Fruit fly (Drosophila melanogaster) whole organism, embryonic: ENCODE data around the gene CG10011.

Experiments used
- ATbp ChIP-seq: fragments of 200-800 bp; sonication (Bioruptor generic); optimal IDR thresholded peaks from 2 replicates; lab custom pipeline; 2017; ENCODE audit warnings: missing biosample characterization, mild to moderate bottlenecking, missing genetic modification characterization, missing genetic modification reagents
- Abd-B ChIP-seq: fragments of 200-800 bp; sonication (Bioruptor generic); optimal IDR thresholded peaks from 2 replicates; lab custom pipeline; 2018; ENCODE audit warnings: missing biosample characterization, mild to moderate bottlenecking, missing genetic modification characterization, moderate library complexity
- BtbVII ChIP-seq: fragments of 200-800 bp; sonication (Bioruptor generic); optimal IDR thresholded peaks from 3 replicates; lab custom pipeline; 2017; ENCODE audit warnings: missing biosample characterization, mild to moderate bottlenecking, missing genetic modification characterization
- CG10654 ChIP-seq: fragments of 200-800 bp; sonication (Bioruptor generic); optimal IDR thresholded peaks from 2 replicates; lab custom pipeline; 2016; ENCODE audit warnings: missing biosample characterization, missing genetic modification characterization
- CG13775 ChIP-seq: fragments of 200-800 bp; sonication (Bioruptor generic); optimal IDR thresholded peaks from 3 replicates; lab custom pipeline; 2017; ENCODE audit warnings: missing biosample characterization, mild to moderate bottlenecking, missing genetic modification characterization
- CG14050 ChIP-seq: fragments of 200-800 bp; sonication (Bioruptor generic); IDR thresholded peaks from 3 replicates; pipeline ENCODE4 v1.3.6; 2022; ENCODE audit warnings: missing biosample characterization, missing genetic modification characterization
- CG14667 ChIP-seq: fragments of 200-800 bp; sonication (Bioruptor generic); IDR thresholded peaks from 2 replicates; pipeline ENCODE4 v1.3.6; 2022; ENCODE audit warnings: missing biosample characterization, missing genetic modification characterization
- CG15479 ChIP-seq: fragments of 200-800 bp; sonication (Bioruptor generic); optimal IDR thresholded peaks from 3 replicates; lab custom pipeline; 2019; ENCODE audit warnings: missing biosample characterization, mild to moderate bottlenecking, missing genetic modification characterization, moderate library complexity
- CG17612 ChIP-seq: fragments of 200-800 bp; sonication (Bioruptor generic); IDR thresholded peaks from 2 replicates; pipeline ENCODE4 v1.3.6; 2022; ENCODE audit warnings: missing biosample characterization, missing genetic modification characterization
- CG18764 ChIP-seq: fragments of 200-800 bp; sonication (Bioruptor generic); optimal IDR thresholded peaks from 3 replicates; lab custom pipeline; 2016; ENCODE audit warnings: missing biosample characterization, missing genetic modification characterization
- CG2129 ChIP-seq: fragments of 200-800 bp; sonication (Bioruptor generic); IDR thresholded peaks from 2 replicates; pipeline ENCODE4 v1.3.6; 2022; ENCODE audit warnings: missing biosample characterization, missing genetic modification characterization; ENCODE audit not compliant: partially characterized antibody
- CG2199 ChIP-seq: fragments of 200-800 bp; sonication (Bioruptor generic); IDR thresholded peaks from 3 replicates; pipeline ENCODE4 v1.3.6; 2022; ENCODE audit warnings: missing biosample characterization, missing genetic modification characterization
- CG3065 ChIP-seq: fragments of 200-800 bp; sonication (Bioruptor generic); optimal IDR thresholded peaks from 2 replicates; lab custom pipeline; 2016; ENCODE audit warnings: missing biosample characterization, missing genetic modification characterization
- CG34422 ChIP-seq: fragments of 200-800 bp; sonication (Bioruptor generic); IDR thresholded peaks from 3 replicates; pipeline ENCODE4 v1.3.6; 2022; ENCODE audit warnings: missing biosample characterization, missing genetic modification characterization
- CG4404 ChIP-seq: fragments of 200-800 bp; sonication (Bioruptor generic); IDR thresholded peaks from 2 replicates; pipeline ENCODE4 v1.3.6; 2022; ENCODE audit warnings: missing biosample characterization, missing genetic modification characterization
- CG4707 ChIP-seq: fragments of 200-800 bp; sonication (Bioruptor generic); optimal IDR thresholded peaks from 2 replicates; lab custom pipeline; 2018; ENCODE audit warnings: missing biosample characterization, mild to moderate bottlenecking, missing genetic modification characterization, moderate library complexity
- CG5245 ChIP-seq: fragments of 200-800 bp; sonication (Bioruptor generic); optimal IDR thresholded peaks from 3 replicates; lab custom pipeline; 2016; ENCODE audit warnings: missing biosample characterization, missing genetic modification characterization
- CG6175 ChIP-seq: fragments of 200-800 bp; sonication (Bioruptor generic); IDR thresholded peaks from 3 replicates; pipeline ENCODE4 v1.3.6; 2022; ENCODE audit warnings: missing biosample characterization, missing genetic modification characterization
- CG6689 ChIP-seq: fragments of 200-800 bp; sonication (Bioruptor generic); IDR thresholded peaks from 2 replicates; pipeline ENCODE4 v1.3.6; 2022; ENCODE audit warnings: missing biosample characterization, missing genetic modification characterization
- CG6854 ChIP-seq: fragments of 200-800 bp; sonication (Bioruptor generic); optimal IDR thresholded peaks from 3 replicates; lab custom pipeline; 2017; ENCODE audit warnings: missing biosample characterization, mild to moderate bottlenecking, missing genetic modification characterization
- CG7271 ChIP-seq: fragments of 200-800 bp; sonication (Bioruptor generic); optimal IDR thresholded peaks from 2 replicates; lab custom pipeline; 2018; ENCODE audit warnings: missing biosample characterization, mild to moderate bottlenecking, missing genetic modification characterization, moderate library complexity
- CG9817 ChIP-seq: fragments of 200-800 bp; sonication (Bioruptor generic); optimal IDR thresholded peaks from 2 replicates; lab custom pipeline; 2018; ENCODE audit warnings: missing biosample characterization, mild to moderate bottlenecking, missing genetic modification characterization, moderate library complexity
- CHES-1-like ChIP-seq: fragments of 200-800 bp; sonication (Bioruptor generic); optimal IDR thresholded peaks from 2 replicates; lab custom pipeline; 2016; ENCODE audit warnings: missing biosample characterization, missing genetic modification characterization
- Drgx ChIP-seq: fragments of 200-800 bp; sonication (Bioruptor generic); IDR thresholded peaks from 2 replicates; pipeline ENCODE4 v1.3.6; 2022; ENCODE audit warnings: missing biosample characterization, missing genetic modification characterization
- E2f1 ChIP-seq: fragments of 200-800 bp; sonication (Bioruptor generic); IDR thresholded peaks from 2 replicates; pipeline ENCODE4 v1.3.6; 2022; ENCODE audit warnings: missing biosample characterization, missing genetic modification characterization
- Fer2 ChIP-seq: fragments of 200-800 bp; sonication (Bioruptor generic); optimal IDR thresholded peaks from 2 replicates; lab custom pipeline; 2018; ENCODE audit warnings: missing biosample characterization, mild to moderate bottlenecking, missing genetic modification characterization, moderate library complexity
- GATAe ChIP-seq: fragments of 200-800 bp; sonication (Bioruptor generic); conservative IDR thresholded peaks from 2 replicates; pipeline ENCODE4 v1.3.6; 2022; ENCODE audit warnings: missing biosample characterization, missing genetic modification characterization
- HHEX ChIP-seq: fragments of 200-800 bp; sonication (Bioruptor generic); optimal IDR thresholded peaks from 3 replicates; lab custom pipeline; 2017; ENCODE audit warnings: missing biosample characterization, mild to moderate bottlenecking, missing genetic modification characterization, missing genetic modification reagents
- Hand ChIP-seq: fragments of 200-800 bp; sonication (Bioruptor generic); optimal IDR thresholded peaks from 2 replicates; lab custom pipeline; 2017; ENCODE audit warnings: mild to moderate bottlenecking, missing biosample characterization, missing genetic modification reagents, missing genetic modification characterization
- Hmx ChIP-seq: fragments of 200-800 bp; sonication (Bioruptor generic); optimal IDR thresholded peaks from 2 replicates; lab custom pipeline; 2016; ENCODE audit warnings: missing biosample characterization, missing genetic modification characterization
- MBD-R2 ChIP-seq: fragments of 200-800 bp; sonication (Bioruptor generic); IDR thresholded peaks from 2 replicates; pipeline ENCODE4 v1.3.6; 2022; ENCODE audit warnings: missing biosample characterization, missing genetic modification characterization
- Mes4 ChIP-seq: fragments of 200-800 bp; sonication (Bioruptor generic); optimal IDR thresholded peaks from 2 replicates; lab custom pipeline; 2016; ENCODE audit warnings: missing biosample characterization, missing genetic modification characterization
- Myb ChIP-seq: fragments of 200-800 bp; sonication (Bioruptor generic); optimal IDR thresholded peaks from 2 replicates; lab custom pipeline; 2016; ENCODE audit warnings: missing biosample characterization, missing genetic modification characterization
- NC2α ChIP-seq: fragments of 200-800 bp; sonication (Bioruptor generic); optimal IDR thresholded peaks from 2 replicates; lab custom pipeline; 2016; ENCODE audit warnings: missing biosample characterization, missing genetic modification characterization
- Rx ChIP-seq: fragments of 200-800 bp; sonication (Bioruptor generic); IDR thresholded peaks from 2 replicates; pipeline ENCODE4 v1.3.6; 2022; ENCODE audit warnings: missing biosample characterization, missing genetic modification characterization
- Xrp1 ChIP-seq: fragments of 200-800 bp; sonication (Bioruptor generic); IDR thresholded peaks from 2 replicates; pipeline ENCODE4 v1.3.6; 2022; ENCODE audit warnings: missing biosample characterization, missing genetic modification characterization
- bsh ChIP-seq, 2 experiments: fragments of 200-800 bp; sonication (Bioruptor generic); optimal IDR thresholded peaks; 2 replicates each; lab custom pipeline; 2017 to 2018; ENCODE audit warnings: mild to moderate bottlenecking in 2 of 2, missing biosample characterization in 2 of 2, missing genetic modification characterization in 2 of 2, moderate library complexity in 1 of 2
- caup ChIP-seq: fragments of 200-800 bp; sonication (Bioruptor generic); optimal IDR thresholded peaks from 3 replicates; lab custom pipeline; 2017; ENCODE audit warnings: missing biosample characterization, mild to moderate bottlenecking, missing genetic modification characterization, moderate library complexity; ENCODE audit not compliant: severe bottlenecking
- dmrt99B ChIP-seq: fragments of 200-800 bp; sonication (Bioruptor generic); optimal IDR thresholded peaks from 2 replicates; lab custom pipeline; 2018; ENCODE audit warnings: missing biosample characterization, mild to moderate bottlenecking, missing genetic modification characterization, moderate library complexity
- exex ChIP-seq: fragments of 200-800 bp; sonication (Bioruptor generic); optimal IDR thresholded peaks from 4 replicates; lab custom pipeline; 2018; ENCODE audit warnings: missing biosample characterization, mild to moderate bottlenecking, missing genetic modification characterization, moderate library complexity
- gcm ChIP-seq: fragments of 200-800 bp; sonication (Bioruptor generic); optimal IDR thresholded peaks from 2 replicates; lab custom pipeline; 2019; ENCODE audit warnings: missing biosample characterization, mild to moderate bottlenecking, missing genetic modification characterization, moderate library complexity
- gfzf ChIP-seq: fragments of 200-800 bp; sonication (Bioruptor generic); optimal IDR thresholded peaks from 2 replicates; lab custom pipeline; 2016; ENCODE audit warnings: missing biosample characterization, mild to moderate bottlenecking, missing genetic modification characterization, moderate library complexity
- kah ChIP-seq: fragments of 200-800 bp; sonication (Bioruptor generic); optimal IDR thresholded peaks from 2 replicates; lab custom pipeline; 2018; ENCODE audit warnings: missing biosample characterization, mild to moderate bottlenecking, missing genetic modification characterization
- psq ChIP-seq: fragments of 200-800 bp; sonication (Bioruptor generic); optimal IDR thresholded peaks from 2 replicates; lab custom pipeline; 2017; ENCODE audit warnings: missing biosample characterization, missing genetic modification characterization
- pzg ChIP-seq: fragments of 200-800 bp; sonication (Bioruptor generic); optimal IDR thresholded peaks from 3 replicates; lab custom pipeline; 2018; ENCODE audit warnings: missing biosample characterization, mild to moderate bottlenecking, missing genetic modification characterization, moderate library complexity
- repo ChIP-seq: fragments of 200-800 bp; sonication (Bioruptor generic); optimal IDR thresholded peaks from 2 replicates; lab custom pipeline; 2016; ENCODE audit warnings: missing biosample characterization, missing genetic modification characterization
- ro ChIP-seq: fragments of 200-800 bp; sonication (Bioruptor generic); IDR thresholded peaks from 2 replicates; pipeline ENCODE4 v1.3.6; 2022; ENCODE audit warnings: missing biosample characterization, missing genetic modification characterization
- run ChIP-seq: fragments of 200-800 bp; sonication (Bioruptor generic); optimal IDR thresholded peaks from 3 replicates; lab custom pipeline; 2018; ENCODE audit warnings: missing biosample characterization, mild to moderate bottlenecking, missing genetic modification characterization
- sens ChIP-seq: fragments of 200-800 bp; sonication (Bioruptor generic); peaks from one replicate; lab custom pipeline; 2016; ENCODE audit warnings: missing biosample characterization, missing genetic modification characterization
- stc ChIP-seq: fragments of 200-800 bp; sonication (Bioruptor generic); IDR thresholded peaks from 2 replicates; pipeline ENCODE4 v1.3.6; 2022; ENCODE audit warnings: missing biosample characterization, missing genetic modification characterization
- tin ChIP-seq: fragments of 200-800 bp; sonication (Bioruptor generic); optimal IDR thresholded peaks from 3 replicates; lab custom pipeline; 2016; ENCODE audit warnings: missing biosample characterization, missing genetic modification characterization
- trh ChIP-seq: fragments of 200-800 bp; sonication (Bioruptor generic); optimal IDR thresholded peaks from 2 replicates; lab custom pipeline; 2016; ENCODE audit warnings: missing biosample characterization, missing genetic modification characterization

The CG10011 gene

DNA sequence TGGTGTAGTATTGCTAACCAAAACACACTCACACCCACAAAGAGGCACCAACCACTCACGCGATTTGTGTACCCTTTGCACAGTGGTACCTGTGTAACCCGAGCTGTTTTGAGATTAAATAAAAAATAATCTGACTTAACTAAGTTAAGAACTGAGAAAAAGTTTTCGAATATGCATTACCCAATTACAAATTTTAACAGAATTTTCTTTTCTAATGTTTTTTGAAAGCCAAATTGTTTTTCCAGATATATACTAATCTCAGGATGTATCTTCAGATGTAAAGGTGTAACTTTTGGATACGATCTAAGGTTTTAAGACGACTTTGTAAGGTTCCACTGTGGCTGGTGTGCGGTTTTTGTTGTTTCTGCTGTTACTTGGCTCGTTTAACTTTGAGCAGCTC, 1.2 kb downstream of the CG10011 start (continued):
- TF ChIP-seq exex (tag; lab: Kevin White, UChicago) = no peak
- no peak for TF ChIP-seq CG18764 (GFP tag; lab: Kevin White, UChicago)
- TF ChIP-seq CG2199 (GFP tag; lab: Robert Waterston, UW) = no peak
- TF ChIP-seq bsh (GFP tag; optimal IDR thresholded peaks at IDR 0.05; lab: Kevin White, UChicago) = no peak
- TF ChIP-seq CG10654 (GFP tag; lab: Kevin White, UChicago) = no peak
- TF ChIP-seq CG2129 (GFP tag; lab: Robert Waterston, UW) = no peak
- TF ChIP-seq Abd-B (GFP tag; lab: Kevin White, UChicago) = no peak
- no peak for TF ChIP-seq NC2α (GFP tag; lab: Kevin White, UChicago)
- TF ChIP-seq tin (GFP tag; lab: Kevin White, UChicago) = no peak
- TF ChIP-seq Xrp1 (GFP tag; lab: Robert Waterston, UW) = 0 out of 2 replicates have a peak, but pooled peaks have one; percentile 13
- TF ChIP-seq E2f1 (GFP tag; lab: Robert Waterston, UW) = no peak
- TF ChIP-seq Drgx = peak; percentile 73
- no peak for TF ChIP-seq CG4707 (GFP tag; lab: Kevin White, UChicago)
- TF ChIP-seq MBD-R2 (GFP tag; lab: Robert Waterston, UW) = no peak
- TF ChIP-seq ro (GFP tag; lab: Robert Waterston, UW) = no peak
- TF ChIP-seq Myb (GFP tag; lab: Kevin White, UChicago) = no peak
- TF ChIP-seq kah (GFP tag; lab: Kevin White, UChicago) = no peak
- TF ChIP-seq CG4404 (GFP tag; lab: Robert Waterston, UW) = no peak
- no peak for TF ChIP-seq CG7271 (tag; lab: Kevin White, UChicago)
- no peak for TF ChIP-seq CG13775 (GFP tag; lab: Kevin White, UChicago)
- TF ChIP-seq CG6689 = peak; percentile 36
- TF ChIP-seq dmrt99B = no peak
- no peak for TF ChIP-seq gcm (GFP tag; lab: Kevin White, UChicago)
- no peak for TF ChIP-seq HHEX
- TF ChIP-seq gfzf (GFP tag; lab: Kevin White, UChicago) = no peak
- no peak for TF ChIP-seq GATAe
- no peak for TF ChIP-seq CHES-1-like (GFP tag; lab: Kevin White, UChicago)
- no peak for TF ChIP-seq CG14050 (GFP tag; lab: Robert Waterston, UW)
- no peak for TF ChIP-seq Hmx (GFP tag; lab: Kevin White, UChicago)
- TF ChIP-seq CG14667 (GFP tag; lab: Robert Waterston, UW) = no peak
- no peak for TF ChIP-seq Fer2 (tag; lab: Kevin White, UChicago)
- TF ChIP-seq BtbVII (GFP tag; lab: Kevin White, UChicago) = no peak
- TF ChIP-seq CG15479 (GFP tag; lab: Kevin White, UChicago) = no peak
- TF ChIP-seq CG6175 (GFP tag; lab: Robert Waterston, UW) = no peak
- no peak for TF ChIP-seq psq (GFP tag; lab: Kevin White, UChicago)
- TF ChIP-seq ATbp (GFP tag; lab: Kevin White, UChicago) = no peak
- no peak for TF ChIP-seq CG17612 (GFP tag; lab: Robert Waterston, UW)
- no peak for TF ChIP-seq Rx (GFP tag; lab: Robert Waterston, UW)
- TF ChIP-seq CG5245 (GFP tag; lab: Kevin White, UChicago) = no peak
- no peak for TF ChIP-seq repo (GFP tag; lab: Kevin White, UChicago)
- no peak for TF ChIP-seq CG6854 (GFP tag; lab: Kevin White, UChicago)
- peak; percentile 50 for TF ChIP-seq sens (GFP tag; lab: Kevin White, UChicago)
- TF ChIP-seq Hand (GFP tag; lab: Kevin White, UChicago) = no peak
- TF ChIP-seq trh (GFP tag; lab: Kevin White, UChicago) = no peak
- 0 out of 2 replicates have a peak, but pooled peaks have one; percentile 7 for TF ChIP-seq stc (GFP tag; lab: Robert Waterston, UW)
- TF ChIP-seq CG34422 = no peak
- no peak for TF ChIP-seq Mes4 (GFP tag; lab: Kevin White, UChicago)
- no peak for TF ChIP-seq CG9817 (tag; lab: Kevin White, UChicago)
- no peak for TF ChIP-seq run
- TF ChIP-seq CG3065 (GFP tag; lab: Kevin White, UChicago) = no peak
- TF ChIP-seq pzg (GFP tag; lab: Kevin White, UChicago) = no peak
- TF ChIP-seq caup (GFP tag; lab: Kevin White, UChicago) = no peak
